Worm (Caenorhabditis elegans): ENCODE data around the gene D1022.4.

DNA sequence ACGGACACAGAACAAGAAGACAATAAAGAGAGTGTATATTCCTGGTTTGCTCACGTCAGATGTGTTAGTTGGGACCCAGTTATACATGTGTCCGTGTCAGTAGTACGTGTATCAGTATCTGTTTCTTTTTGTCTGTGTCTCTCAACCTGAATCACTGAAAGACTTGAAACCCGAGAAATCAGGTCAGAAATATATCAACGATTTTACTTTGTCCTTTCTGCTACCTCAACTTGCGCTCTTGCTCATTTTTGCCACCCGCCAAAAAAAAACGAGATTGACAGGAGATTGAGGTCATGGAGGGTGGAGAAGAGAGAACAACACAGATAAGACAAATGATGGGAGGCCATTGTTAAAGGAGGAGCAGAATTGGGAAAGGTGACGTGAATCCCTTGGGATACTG, 37.5 kb downstream of the D1022.4 start:
- TF ChIP-seq nhr-237 (tag; optimal IDR thresholded peaks at IDR 0.05), result no peak
- TF ChIP-seq nhr-28 (tag; optimal IDR thresholded peaks at IDR 0.05), result no peak
- no peak for TF ChIP-seq ztf-11 (tag; optimal IDR thresholded peaks at IDR 0.05)
- TF ChIP-seq elt-1 (tag; optimal IDR thresholded peaks at IDR 0.05; ENCODE audit: borderline replicate concordance, insufficient read depth), result no peak
- no peak for TF ChIP-seq ces-1 (GFP tag; optimal IDR thresholded peaks at IDR 0.05)
- no peak for TF ChIP-seq cnd-1 (tag; optimal IDR thresholded peaks at IDR 0.05)
- no peak for TF ChIP-seq unc-120 (tag; optimal IDR thresholded peaks at IDR 0.05; ENCODE audit: poor library complexity, severe bottlenecking)
- no peak for TF ChIP-seq pha-4 (tag; optimal IDR thresholded peaks at IDR 0.05)
